Worm (Caenorhabditis elegans): ENCODE measurements around the gene mig-6.

- TF ChIP-seq nhr-237 (tag; optimal IDR thresholded peaks at IDR 0.05), result no peak
- no peak for TF ChIP-seq aly-2 (tag; optimal IDR thresholded peaks at IDR 0.05)
- peak; percentile 4 for TF ChIP-seq nhr-28 (tag; optimal IDR thresholded peaks at IDR 0.05)
- TF ChIP-seq nhr-6 (tag; optimal IDR thresholded peaks at IDR 0.05), result no peak
- TF ChIP-seq ztf-11 (tag; optimal IDR thresholded peaks at IDR 0.05), result no peak
Observed at ce11 chrV:7837809-7838208, 10.8 kb downstream of the mig-6 start, which contains the start of gene ttr-33.
